Worm (Caenorhabditis elegans): Measurements from ENCODE around the gene F59B10.5.
A peak's percentile ranks its signal among the peaks of the same experiment; 100 is the strongest.

DNA sequence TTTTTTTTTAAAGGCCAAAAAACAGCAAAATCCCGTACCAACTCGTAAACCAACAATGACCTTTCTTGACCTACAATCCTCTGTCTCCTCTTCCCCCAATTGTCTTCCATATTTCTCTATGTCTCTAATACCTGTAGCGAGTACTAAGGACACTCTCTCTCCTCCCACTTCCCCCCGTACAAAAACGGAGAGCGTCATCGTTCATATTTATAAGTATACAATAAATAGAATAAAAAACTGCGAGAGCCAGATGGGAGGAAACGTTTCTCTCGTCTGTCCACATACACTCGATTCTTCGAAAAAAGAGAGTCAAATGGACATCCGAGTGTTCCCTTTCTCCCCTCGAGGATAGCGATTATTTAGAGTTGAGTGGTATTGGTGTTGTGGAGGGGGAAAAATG, 18.8 kb downstream of the F59B10.5 start:
- TF ChIP-seq ceh-82 (tag; optimal IDR thresholded peaks at IDR 0.05) (no peak), snpc-4 (tag; optimal IDR thresholded peaks at IDR 0.05) (no peak), nhr-11 (tag; optimal IDR thresholded peaks at IDR 0.05) (no peak), nhr-77 (tag; optimal IDR thresholded peaks at IDR 0.05) (no peak), nhr-28 (tag; optimal IDR thresholded peaks at IDR 0.05) (no peak), tbx-2 (tag; optimal IDR thresholded peaks at IDR 0.05) (no peak), unc-62 (GFP tag; optimal IDR thresholded peaks at IDR 0.05) (no peak), sea-2 (GFP tag; optimal IDR thresholded peaks at IDR 0.05) (no peak), ama-1 (optimal IDR thresholded peaks at IDR 0.05) (no peak), egl-27 (tag; optimal IDR thresholded peaks at IDR 0.05) (no peak), jun-1 (tag; optimal IDR thresholded peaks at IDR 0.05) (peak; percentile 35), ceh-28 (tag; optimal IDR thresholded peaks at IDR 0.05) (no peak), lin-39 (tag; optimal IDR thresholded peaks at IDR 0.05) (peak; percentile 20)

All from whole organism, L3 larva.